Worm (Caenorhabditis elegans) whole organism, young adult: ENCODE data around the gene dyf-4.

Source experiments
- Y53G8AR.9 ChIP-seq: fragments of 200-800 bp; sonication (Bioruptor generic); conservative IDR thresholded peaks from 2 replicates; pipeline ENCODE4 v1.3.6; 2022; ENCODE audit warnings: missing genetic modification reagents, missing genetic modification characterization, missing compliant biosample characterization
- fkh-3 ChIP-seq: sonication (generic microtip); optimal IDR thresholded peaks from 2 replicates; lab custom pipeline; 2016; ENCODE audit warnings: mild to moderate bottlenecking, missing genetic modification characterization, missing compliant biosample characterization
- him-1 ChIP-seq: sonication (generic microtip); optimal IDR thresholded peaks from 2 replicates; lab custom pipeline; 2016; ENCODE audit warnings: missing genotype, missing genetic modification reagents, missing genetic modification characterization, missing compliant biosample characterization
- nhr-179 ChIP-seq: sonication (generic microtip); optimal IDR thresholded peaks from 2 replicates; lab custom pipeline; 2016; ENCODE audit warnings: mild to moderate bottlenecking, missing genetic modification characterization, missing compliant biosample characterization
- rec-8 ChIP-seq, 2 experiments: sonication (generic microtip); optimal IDR thresholded peaks; 2 replicates each; lab custom pipeline; 2016; ENCODE audit warnings: mild to moderate bottlenecking in 2 of 2, missing genetic modification characterization in 2 of 2, missing genetic modification reagents in 2 of 2, missing genotype in 2 of 2, missing biosample characterization in 1 of 2, missing compliant biosample characterization in 1 of 2, moderate library complexity in 1 of 2

- TF ChIP-seq rec-8 (tag; optimal IDR thresholded peaks at IDR 0.05; lab: Kevin White, UChicago) (no peak), Y53G8AR.9 (GFP tag; lab: Robert Waterston, UW) (no peak), fkh-3 (tag; lab: Kevin White, UChicago) (no peak), him-1 (tag; lab: Kevin White, UChicago) (no peak), nhr-179 (tag; lab: Kevin White, UChicago) (no peak)
Observed at ce11 chrV:12526124-12526523, 586 bp upstream of the dyf-4 start.
